Fruit fly (Drosophila melanogaster) whole organism, prepupa: ENCODE measurements around the gene CG42259.
A peak's percentile ranks its signal among the peaks of the same experiment; 100 is the strongest.

ENCODE experiments used
- Blimp-1 ChIP-seq: fragments of 200-800 bp; sonication (Bioruptor generic); optimal IDR thresholded peaks from 3 replicates; lab custom pipeline; 2017; ENCODE audit warnings: missing biosample characterization, missing genetic modification characterization, mild to moderate bottlenecking, moderate library complexity, missing genetic modification reagents
- CG10631 ChIP-seq: fragments of 200-800 bp; sonication (Bioruptor generic); optimal IDR thresholded peaks from 2 replicates; lab custom pipeline; 2016; ENCODE audit warnings: missing biosample characterization, missing genetic modification characterization
- CG10669 ChIP-seq: fragments of 200-800 bp; sonication (Bioruptor generic); optimal IDR thresholded peaks from 3 replicates; lab custom pipeline; 2018; ENCODE audit warnings: missing biosample characterization, mild to moderate bottlenecking, missing genetic modification characterization, moderate library complexity
- CG11294 ChIP-seq: fragments of 200-800 bp; sonication (Bioruptor generic); IDR thresholded peaks from 2 replicates; pipeline ENCODE4 v1.3.6; 2022; ENCODE audit warnings: missing biosample characterization, missing genetic modification characterization
- CG11762 ChIP-seq: fragments of 200-800 bp; sonication (Bioruptor generic); optimal IDR thresholded peaks from 3 replicates; lab custom pipeline; 2016; ENCODE audit warnings: missing biosample characterization, missing genetic modification characterization; ENCODE audit not compliant: insufficient read depth
- CG11902 ChIP-seq: fragments of 200-800 bp; sonication (Bioruptor generic); optimal IDR thresholded peaks from 3 replicates; lab custom pipeline; 2016; ENCODE audit warnings: missing biosample characterization, missing genetic modification characterization
- CG15336 ChIP-seq: fragments of 200-800 bp; sonication (Bioruptor generic); IDR thresholded peaks from 2 replicates; pipeline ENCODE4 v1.3.6; 2022; ENCODE audit warnings: missing biosample characterization, missing genetic modification characterization
- CG1621 ChIP-seq: fragments of 200-800 bp; sonication (Bioruptor generic); optimal IDR thresholded peaks from 3 replicates; lab custom pipeline; 2018; ENCODE audit warnings: missing biosample characterization, mild to moderate bottlenecking, missing genetic modification characterization
- CG3032 ChIP-seq: fragments of 200-800 bp; optimal IDR thresholded peaks from 2 replicates; lab custom pipeline; 2019; ENCODE audit warnings: missing biosample characterization, mild to moderate bottlenecking, missing genetic modification characterization, moderate library complexity
- CG31627 ChIP-seq: fragments of 200-800 bp; sonication (Bioruptor generic); optimal IDR thresholded peaks from 3 replicates; lab custom pipeline; 2016; ENCODE audit warnings: missing biosample characterization, missing genetic modification characterization
- CG32006 ChIP-seq: fragments of 200-800 bp; sonication (Bioruptor generic); optimal IDR thresholded peaks from 3 replicates; lab custom pipeline; 2017; ENCODE audit warnings: missing biosample characterization, mild to moderate bottlenecking, missing genetic modification characterization
- CG34406 ChIP-seq: fragments of 200-800 bp; sonication (Bioruptor generic); optimal IDR thresholded peaks from 3 replicates; lab custom pipeline; 2016; ENCODE audit warnings: missing biosample characterization, missing genetic modification characterization
- CG3919 ChIP-seq: fragments of 200-800 bp; sonication (Bioruptor generic); optimal IDR thresholded peaks from 3 replicates; lab custom pipeline; 2016; ENCODE audit warnings: missing biosample characterization, missing genetic modification characterization
- CG4318 ChIP-seq: fragments of 200-800 bp; sonication (Bioruptor generic); optimal IDR thresholded peaks from 3 replicates; lab custom pipeline; 2017; ENCODE audit warnings: missing biosample characterization, mild to moderate bottlenecking, missing genetic modification characterization
- CG6163 ChIP-seq: fragments of 200-800 bp; sonication (Bioruptor generic); IDR thresholded peaks from 3 replicates; pipeline ENCODE4 v1.3.6; 2022; ENCODE audit warnings: missing biosample characterization, missing genetic modification characterization
- CG6276 ChIP-seq: fragments of 200-800 bp; sonication (Bioruptor generic); optimal IDR thresholded peaks from 2 replicates; lab custom pipeline; 2017; ENCODE audit warnings: missing biosample characterization, mild to moderate bottlenecking, missing genetic modification characterization
- CG6792 ChIP-seq: fragments of 200-800 bp; sonication (Bioruptor generic); optimal IDR thresholded peaks from 3 replicates; lab custom pipeline; 2016; ENCODE audit warnings: missing biosample characterization, missing genetic modification characterization
- CG7368 ChIP-seq: fragments of 200-800 bp; sonication (Bioruptor generic); optimal IDR thresholded peaks from 3 replicates; lab custom pipeline; 2016; ENCODE audit warnings: missing biosample characterization, missing genetic modification characterization
- CG8119 ChIP-seq: fragments of 200-800 bp; sonication (Bioruptor generic); IDR thresholded peaks from 3 replicates; pipeline ENCODE4 v1.3.6; 2022; ENCODE audit warnings: missing biosample characterization, missing genetic modification characterization
- CG8632 ChIP-seq: fragments of 200-800 bp; sonication (Bioruptor generic); optimal IDR thresholded peaks from 3 replicates; lab custom pipeline; 2016; ENCODE audit warnings: missing biosample characterization, missing genetic modification characterization
- CG9139 ChIP-seq: fragments of 200-800 bp; sonication (Bioruptor generic); optimal IDR thresholded peaks from 3 replicates; lab custom pipeline; 2017; ENCODE audit warnings: missing biosample characterization, mild to moderate bottlenecking, missing genetic modification characterization
- Eip75B ChIP-seq: fragments of 200-800 bp; sonication (Bioruptor generic); optimal IDR thresholded peaks from 3 replicates; lab custom pipeline; 2016; ENCODE audit warnings: missing biosample characterization, missing genetic modification characterization
- Eip78C ChIP-seq: fragments of 200-800 bp; sonication (Bioruptor generic); peaks from one replicate; lab custom pipeline; 2016; ENCODE audit warnings: missing biosample characterization, missing genetic modification characterization
- Eip93F ChIP-seq: fragments of 200-800 bp; sonication (Bioruptor generic); optimal IDR thresholded peaks from 2 replicates; lab custom pipeline; 2016; ENCODE audit warnings: missing biosample characterization, mild to moderate bottlenecking, missing genetic modification characterization
- Ets96B ChIP-seq: fragments of 200-800 bp; optimal IDR thresholded peaks from 2 replicates; lab custom pipeline; 2019; ENCODE audit warnings: missing biosample characterization, mild to moderate bottlenecking, missing genetic modification characterization, moderate library complexity
- Hr38 ChIP-seq: sonication (Bioruptor generic); optimal IDR thresholded peaks from 2 replicates; lab custom pipeline; 2016; ENCODE audit warnings: missing biosample characterization, missing genetic modification characterization
- Hr39 ChIP-seq: fragments of 200-800 bp; sonication (Bioruptor generic); optimal IDR thresholded peaks from 2 replicates; lab custom pipeline; 2016; ENCODE audit warnings: missing biosample characterization, missing genetic modification characterization
- Hr4 ChIP-seq: fragments of 200-800 bp; sonication (Bioruptor generic); optimal IDR thresholded peaks from 3 replicates; lab custom pipeline; 2016; ENCODE audit warnings: missing biosample characterization, missing genetic modification characterization
- Lpt ChIP-seq: fragments of 200-800 bp; sonication (Bioruptor generic); optimal IDR thresholded peaks from 3 replicates; lab custom pipeline; 2016; ENCODE audit warnings: missing biosample characterization, missing genetic modification characterization
- Met ChIP-seq: fragments of 200-800 bp; sonication (Bioruptor generic); optimal IDR thresholded peaks from 3 replicates; lab custom pipeline; 2016; ENCODE audit warnings: missing biosample characterization, missing genetic modification characterization
- Smox ChIP-seq: fragments of 200-800 bp; sonication (Bioruptor generic); optimal IDR thresholded peaks from 3 replicates; lab custom pipeline; 2016; ENCODE audit warnings: missing biosample characterization, missing genetic modification characterization
- Sox102F ChIP-seq: fragments of 200-800 bp; sonication (Bioruptor generic); optimal IDR thresholded peaks from 2 replicates; lab custom pipeline; 2016; ENCODE audit warnings: missing biosample characterization, mild to moderate bottlenecking, missing genetic modification characterization
- Sox14 ChIP-seq: fragments of 200-800 bp; sonication (Bioruptor generic); optimal IDR thresholded peaks from 3 replicates; lab custom pipeline; 2016; ENCODE audit warnings: missing biosample characterization, missing genetic modification characterization
- Sox15 ChIP-seq: fragments of 200-800 bp; sonication (Bioruptor generic); optimal IDR thresholded peaks from 3 replicates; lab custom pipeline; 2016; ENCODE audit warnings: missing biosample characterization, missing genetic modification characterization
- achi ChIP-seq: fragments of 200-800 bp; sonication (Bioruptor generic); optimal IDR thresholded peaks from 3 replicates; lab custom pipeline; 2016; ENCODE audit warnings: missing biosample characterization, missing genetic modification characterization
- acj6 ChIP-seq: fragments of 200-800 bp; sonication (Bioruptor generic); optimal IDR thresholded peaks from 3 replicates; lab custom pipeline; 2016; ENCODE audit warnings: missing biosample characterization, missing genetic modification characterization
- cyc ChIP-seq: fragments of 200-800 bp; sonication (Bioruptor generic); optimal IDR thresholded peaks from 3 replicates; lab custom pipeline; 2016; ENCODE audit warnings: missing biosample characterization, missing genetic modification characterization
- dac ChIP-seq: fragments of 200-800 bp; sonication (Bioruptor generic); optimal IDR thresholded peaks from 2 replicates; lab custom pipeline; 2017; ENCODE audit warnings: missing biosample characterization, mild to moderate bottlenecking, missing genetic modification characterization
- esn ChIP-seq: fragments of 200-800 bp; sonication (Bioruptor generic); optimal IDR thresholded peaks from 2 replicates; lab custom pipeline; 2016; ENCODE audit warnings: missing biosample characterization, mild to moderate bottlenecking, missing genetic modification characterization, moderate library complexity
- fd85E ChIP-seq: fragments of 200-800 bp; sonication (Bioruptor generic); optimal IDR thresholded peaks from 3 replicates; lab custom pipeline; 2016; ENCODE audit warnings: missing biosample characterization, missing genetic modification characterization
- fkh ChIP-seq: fragments of 200-800 bp; sonication (Bioruptor generic); optimal IDR thresholded peaks from 3 replicates; lab custom pipeline; 2017; ENCODE audit warnings: missing biosample characterization, mild to moderate bottlenecking, missing genetic modification characterization, moderate library complexity
- lz ChIP-seq: fragments of 200-800 bp; sonication (Bioruptor generic); optimal IDR thresholded peaks from 3 replicates; lab custom pipeline; 2016; ENCODE audit warnings: missing biosample characterization, missing genetic modification characterization
- net ChIP-seq: fragments of 200-800 bp; sonication (Bioruptor generic); optimal IDR thresholded peaks from 3 replicates; lab custom pipeline; 2016; ENCODE audit warnings: missing biosample characterization, missing genetic modification characterization
- pdm3 ChIP-seq: fragments of 200-800 bp; sonication (Bioruptor generic); optimal IDR thresholded peaks from 3 replicates; lab custom pipeline; 2016; ENCODE audit warnings: missing biosample characterization, missing genetic modification characterization
- salr ChIP-seq, 2 experiments: fragments of 200-800 bp; sonication (Bioruptor generic); optimal IDR thresholded peaks; 3 replicates each; lab custom pipeline; 2016 to 2018; ENCODE audit warnings: missing biosample characterization in 2 of 2, missing genetic modification characterization in 2 of 2, mild to moderate bottlenecking in 1 of 2
- svp ChIP-seq: fragments of 200-800 bp; sonication (Bioruptor generic); peaks from one replicate; lab custom pipeline; 2016; ENCODE audit warnings: missing biosample characterization, missing genetic modification characterization
- topi ChIP-seq: fragments of 200-800 bp; sonication (Bioruptor generic); optimal IDR thresholded peaks from 3 replicates; lab custom pipeline; 2016; ENCODE audit warnings: missing biosample characterization, missing genetic modification characterization
- vri ChIP-seq: fragments of 200-800 bp; sonication (Bioruptor generic); optimal IDR thresholded peaks from 3 replicates; lab custom pipeline; 2016; ENCODE audit warnings: missing biosample characterization, mild to moderate bottlenecking, missing genetic modification characterization

The CG42259 gene

DNA sequence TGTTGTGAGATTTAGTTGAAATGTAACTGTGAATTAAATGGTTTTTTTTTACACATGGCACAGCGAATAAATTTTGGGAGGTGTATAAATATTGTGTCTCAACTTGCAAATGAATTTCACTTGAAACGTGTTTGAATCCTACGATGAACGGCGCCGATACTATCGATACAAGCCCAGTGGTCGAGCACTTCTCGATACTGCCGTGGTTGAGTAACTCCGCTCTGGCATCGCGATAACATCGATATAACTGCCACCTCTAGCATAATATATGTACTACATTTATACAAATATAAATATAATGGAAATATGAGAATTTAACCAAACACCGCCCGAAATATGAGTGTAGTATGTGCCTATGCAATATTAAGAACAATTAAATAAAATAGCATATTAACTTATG, 13.0 kb upstream of the CG42259 start (continued):
- TF ChIP-seq Eip75B (no peak), CG10669 (GFP tag; lab: Kevin White, UChicago) (no peak), Hr4 (no peak), CG11294 (GFP tag; lab: Robert Waterston, UW) (no peak), pdm3 (GFP tag; lab: Kevin White, UChicago) (no peak), dac (GFP tag; lab: Kevin White, UChicago) (no peak), fkh (GFP tag; lab: Kevin White, UChicago) (no peak), Lpt (GFP tag; lab: Kevin White, UChicago) (no peak), Sox14 (GFP tag; lab: Kevin White, UChicago) (peak; percentile 6), CG3919 (GFP tag; lab: Kevin White, UChicago) (peak; percentile 21), CG6163 (GFP tag; lab: Robert Waterston, UW) (no peak), CG3032 (peak; percentile 5), lz (GFP tag; lab: Kevin White, UChicago) (peak; percentile 4), CG6792 (no peak), CG34406 (GFP tag; lab: Kevin White, UChicago) (no peak)

DNA sequence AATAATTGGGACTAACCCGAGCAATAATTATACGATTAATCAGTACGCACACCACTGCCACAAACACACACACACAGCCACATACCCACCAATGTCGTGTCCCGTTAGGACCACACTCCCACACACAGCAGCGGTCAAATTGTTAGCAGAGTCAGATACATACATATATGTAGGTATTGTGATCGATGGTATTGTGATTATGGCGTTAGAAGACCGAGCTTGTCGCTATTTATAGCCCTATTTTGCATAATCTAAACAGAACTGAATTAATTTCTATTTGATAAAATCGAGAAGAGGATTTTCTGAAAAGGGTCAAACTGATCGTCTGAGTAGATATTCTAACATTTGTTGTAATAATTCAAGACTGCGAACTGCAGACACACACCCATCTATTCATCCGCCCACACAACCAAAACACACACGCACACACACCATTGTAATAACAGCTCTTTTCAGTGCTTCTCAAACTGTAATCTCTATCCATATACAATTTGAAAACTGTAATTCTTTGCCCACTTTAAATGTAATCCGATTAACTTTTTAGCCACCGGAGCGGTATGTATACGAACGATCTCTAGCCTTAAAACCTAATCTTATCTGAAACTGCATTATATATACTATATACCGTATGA, 4.5 kb upstream of the CG42259 start:
- TF ChIP-seq achi (GFP tag; lab: Kevin White, UChicago) (peak; percentile 10), topi (GFP tag; lab: Kevin White, UChicago) (peak; percentile 46), esn (GFP tag; lab: Kevin White, UChicago) (peak; percentile 47), CG34406 (GFP tag; lab: Kevin White, UChicago) (peak; percentile 28), Sox102F (GFP tag; lab: Kevin White, UChicago) (peak; percentile 45), fd85E (GFP tag; lab: Kevin White, UChicago) (no peak), CG31627 (GFP tag; lab: Kevin White, UChicago) (peak; percentile 42), CG6163 (GFP tag; lab: Robert Waterston, UW) (peak; percentile 68), CG32006 (peak; percentile 69), Lpt (GFP tag; lab: Kevin White, UChicago) (peak; percentile 1), Sox15 (no peak), CG1621 (tag; lab: Kevin White, UChicago) (no peak), Hr38 (no peak), vri (no peak), CG6276 (GFP tag; lab: Kevin White, UChicago) (peak; percentile 56), svp (GFP tag; lab: Kevin White, UChicago) (peak; percentile 69), CG11762 (no peak), CG3032 (peak; percentile 13), CG11294 (GFP tag; lab: Robert Waterston, UW) (no peak), Met (GFP tag; lab: Kevin White, UChicago) (peak; percentile 25), Blimp-1 (GFP tag; lab: Kevin White, UChicago) (no peak), Sox14 (GFP tag; lab: Kevin White, UChicago) (peak; percentile 41), cyc (GFP tag; lab: Kevin White, UChicago) (peak; percentile 6), net (GFP tag; lab: Kevin White, UChicago) (no peak), pdm3 (GFP tag; lab: Kevin White, UChicago) (peak; percentile 14), CG4318 (GFP tag; lab: Kevin White, UChicago) (no peak), CG10631 (GFP tag; lab: Kevin White, UChicago) (peak; percentile 25), CG11902 (GFP tag; lab: Kevin White, UChicago) (no peak), CG3919 (GFP tag; lab: Kevin White, UChicago) (peak; percentile 40), CG7368 (GFP tag; lab: Kevin White, UChicago) (peak; percentile 20), Smox (GFP tag; lab: Kevin White, UChicago) (peak; percentile 38), CG10669 (GFP tag; lab: Kevin White, UChicago) (peak; percentile 30), CG9139 (no peak), Ets96B (peak; percentile 17), Hr4 (peak; percentile 58), CG8632 (GFP tag; lab: Kevin White, UChicago) (no peak), CG8119 (peak; percentile 49; the same call in 2 of the 3 replicates), Eip78C (GFP tag; lab: Kevin White, UChicago) (peak; percentile 76), CG15336 (GFP tag; lab: Robert Waterston, UW) (peak; percentile 75), CG6792 (peak; percentile 27), acj6 (GFP tag; lab: Kevin White, UChicago) (no peak), fkh (GFP tag; lab: Kevin White, UChicago) (no peak), salr (GFP tag; optimal IDR thresholded peaks at IDR 0.05; lab: Kevin White, UChicago) (peak in 1 of 2 experiments; percentile 35), dac (GFP tag; lab: Kevin White, UChicago) (peak; percentile 18), Eip93F (GFP tag; lab: Kevin White, UChicago) (no peak), Hr39 (GFP tag; lab: Kevin White, UChicago) (peak; percentile 51)
